Worm (Caenorhabditis elegans): ENCODE data around the gene B0432.8.

The B0432.8 gene

DNA sequence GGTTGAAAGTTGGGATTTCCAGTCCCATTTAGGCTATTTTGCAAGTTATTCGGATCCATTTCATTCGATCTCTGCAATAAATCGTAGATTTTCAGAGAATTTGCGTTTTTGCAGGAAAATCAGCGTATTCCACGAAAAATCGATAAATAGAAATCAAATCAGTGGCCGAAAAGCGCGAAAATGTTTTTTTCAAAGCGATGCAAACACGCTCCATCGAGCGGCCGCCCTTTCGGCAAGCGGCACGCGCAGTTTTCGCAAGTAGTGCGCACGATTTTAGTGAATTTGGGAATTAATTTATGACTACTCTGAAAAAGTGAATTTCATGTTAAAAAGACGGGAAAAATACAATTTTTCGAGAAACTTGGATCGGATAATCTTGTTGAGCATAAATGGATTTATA, 23.4 kb downstream of the B0432.8 start (continued):
- TF ChIP-seq nhr-102 (tag; optimal IDR thresholded peaks at IDR 0.05) (peak; percentile 91), nhr-77 (tag; optimal IDR thresholded peaks at IDR 0.05) (peak; percentile 94), daf-8 (GFP tag; IDR thresholded peaks at IDR 0.05) (no peak), dpl-1 (GFP tag; optimal IDR thresholded peaks at IDR 0.05) (peak; percentile 92), ceh-82 (tag; optimal IDR thresholded peaks at IDR 0.05) (no peak), nhr-111 (GFP tag; optimal IDR thresholded peaks at IDR 0.05) (no peak), nhr-48 (tag; optimal IDR thresholded peaks at IDR 0.05) (peak; percentile 73), snpc-1.2 (GFP tag; IDR thresholded peaks at IDR 0.05) (peak; percentile 67), pha-4 (GFP tag; IDR thresholded peaks at IDR 0.05) (peak; percentile 77), pha-4 (tag; optimal IDR thresholded peaks at IDR 0.05) (no peak)

DNA sequence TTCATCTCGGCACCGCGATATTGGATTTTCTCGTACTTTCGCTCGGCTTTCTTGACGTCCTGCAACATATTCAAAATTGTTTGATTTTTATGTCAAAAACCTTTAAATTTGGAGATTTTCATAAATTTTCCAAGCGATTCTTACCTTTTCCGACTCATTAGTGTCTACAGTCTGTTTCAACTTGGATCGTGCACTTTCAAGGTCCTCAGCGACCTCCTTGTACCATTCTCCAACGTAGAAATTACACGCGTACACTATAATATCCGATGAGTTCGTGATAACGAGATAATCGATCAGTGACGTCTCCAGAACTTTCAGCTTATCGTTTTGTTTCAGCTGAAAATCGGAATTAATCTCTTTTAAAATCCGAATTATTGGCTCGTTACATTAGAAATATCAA, 30.8 kb downstream of the B0432.8 start:
- no peak for TF ChIP-seq mes-2 (tag; optimal IDR thresholded peaks at IDR 0.05; ENCODE audit: poor library complexity, severe bottlenecking)
- no peak for TF ChIP-seq unc-130 (GFP tag; optimal IDR thresholded peaks at IDR 0.05)
- peak in 1 of 2 experiments; percentile 94 for TF ChIP-seq unc-62 (GFP tag; optimal IDR thresholded peaks at IDR 0.05 in 1 of 2)
- TF ChIP-seq unc-62 (tag; optimal IDR thresholded peaks at IDR 0.05) = no peak

DNA sequence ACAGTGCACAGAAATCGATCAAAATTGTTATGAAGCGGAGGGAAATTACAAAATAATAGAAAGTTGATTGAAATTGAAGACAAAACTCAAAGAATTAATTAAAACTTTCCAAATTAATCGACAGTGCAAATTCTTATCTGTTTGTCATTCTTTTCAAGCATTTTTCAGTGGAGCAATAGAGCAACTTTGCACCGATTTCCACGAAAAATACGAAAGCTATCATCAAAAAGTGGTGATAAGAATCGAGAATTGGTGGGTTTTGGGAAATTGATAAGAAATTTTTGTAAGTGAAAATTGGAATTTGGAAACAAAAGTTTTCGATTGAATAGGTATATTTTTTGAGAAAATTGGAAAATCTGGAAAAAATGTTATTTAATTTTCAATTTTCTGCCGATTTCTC, 38.5 kb downstream of the B0432.8 start:
- TF ChIP-seq ama-1 (optimal IDR thresholded peaks at IDR 0.05) = no peak
- no peak for TF ChIP-seq nhr-10 (tag; optimal IDR thresholded peaks at IDR 0.05)
- TF ChIP-seq daf-16 (GFP tag; optimal IDR thresholded peaks at IDR 0.05) = no peak
- peak; percentile 39 for TF ChIP-seq daf-16 (tag; optimal IDR thresholded peaks at IDR 0.05)
- TF ChIP-seq nhr-77 (tag; optimal IDR thresholded peaks at IDR 0.05) = peak; percentile 43
- peak; percentile 73 for TF ChIP-seq nhr-28 (tag; optimal IDR thresholded peaks at IDR 0.05)
- TF ChIP-seq lin-38 (GFP tag; IDR thresholded peaks at IDR 0.05) = peak; percentile 56
- TF ChIP-seq pqm-1 (tag; optimal IDR thresholded peaks at IDR 0.05) = peak; percentile 100
- no peak for TF ChIP-seq fos-1 (tag; optimal IDR thresholded peaks at IDR 0.05)
- peak; percentile 48 for TF ChIP-seq dve-1 (tag; optimal IDR thresholded peaks at IDR 0.05; ENCODE audit: insufficient read depth)
- TF ChIP-seq unc-62 (GFP tag; optimal IDR thresholded peaks at IDR 0.05 in 1 of 2) = peak in 1 of 2 experiments; percentile 19
- TF ChIP-seq unc-62 (tag; optimal IDR thresholded peaks at IDR 0.05) = no peak
- TF ChIP-seq dmd-6 (GFP tag; IDR thresholded peaks at IDR 0.05) = peak; percentile 62
- TF ChIP-seq F26F4.8 (GFP tag; conservative IDR thresholded peaks at IDR 0.05) = no peak
- TF ChIP-seq hlh-11 (tag; optimal IDR thresholded peaks at IDR 0.05) = peak; percentile 25
- TF ChIP-seq attf-4 (tag; optimal IDR thresholded peaks at IDR 0.05) = no peak

DNA sequence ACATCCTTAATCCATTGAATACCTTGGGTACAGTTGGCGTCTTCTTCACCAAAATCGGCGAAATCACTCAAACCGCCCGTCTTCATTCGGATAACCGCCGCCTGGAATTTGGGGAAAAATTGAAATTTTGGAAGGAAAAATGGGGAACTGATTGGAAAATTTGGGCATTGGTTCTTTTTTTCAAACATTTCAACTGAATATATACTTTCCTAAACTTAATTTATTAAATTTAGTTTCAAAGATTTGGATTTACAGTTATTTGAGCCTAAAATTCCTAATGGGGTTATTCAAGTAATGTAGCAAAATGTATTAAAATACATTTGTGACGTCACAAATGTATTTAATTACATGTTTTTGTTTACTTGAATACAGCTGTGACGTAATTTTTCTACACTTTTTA, 40.8 kb downstream of the B0432.8 start, which contains the start of gene laat-1:
Gene laat-1, minus strand, starts transcription at position 101 of the 400 bp plus-strand sequence.
- TF ChIP-seq daf-16 (GFP tag; optimal IDR thresholded peaks at IDR 0.05) = no peak
- no peak for TF ChIP-seq daf-16 (tag; optimal IDR thresholded peaks at IDR 0.05)
- TF ChIP-seq snpc-4 (tag; optimal IDR thresholded peaks at IDR 0.05) = no peak
- TF ChIP-seq ztf-11 (tag; optimal IDR thresholded peaks at IDR 0.05) = no peak
- TF ChIP-seq ceh-62 (tag; optimal IDR thresholded peaks at IDR 0.05) = no peak
- no peak for TF ChIP-seq duxl-1 (tag; optimal IDR thresholded peaks at IDR 0.05; ENCODE audit: poor library complexity)
- TF ChIP-seq saeg-2 (GFP tag; IDR thresholded peaks at IDR 0.05) = no peak
- TF ChIP-seq tag-97 (GFP tag; IDR thresholded peaks at IDR 0.05) = no peak
- no peak for TF ChIP-seq attf-4 (tag; optimal IDR thresholded peaks at IDR 0.05)
- TF ChIP-seq madf-9 (GFP tag; conservative IDR thresholded peaks at IDR 0.05) = no peak
- no peak for TF ChIP-seq F26F4.8 (GFP tag; conservative IDR thresholded peaks at IDR 0.05)
- TF ChIP-seq nhr-77 (tag; optimal IDR thresholded peaks at IDR 0.05) = no peak
- no peak for TF ChIP-seq nhr-48 (tag; optimal IDR thresholded peaks at IDR 0.05)
- TF ChIP-seq nhr-10 (tag; optimal IDR thresholded peaks at IDR 0.05) = no peak
- TF ChIP-seq vab-7 (GFP tag; IDR thresholded peaks at IDR 0.05) = no peak
- no peak for TF ChIP-seq nhr-76 (tag; optimal IDR thresholded peaks at IDR 0.05)
- no peak for TF ChIP-seq Y105C5A.15 (GFP tag; IDR thresholded peaks at IDR 0.05)
- TF ChIP-seq ces-1 (GFP tag; optimal IDR thresholded peaks at IDR 0.05) = no peak
- TF ChIP-seq ZK546.5 (tag; optimal IDR thresholded peaks at IDR 0.05) = no peak

All from whole organism, L4 larva.